Fruit fly (Drosophila melanogaster) S2 (cell line): Measurements from ENCODE around the gene CG10984.

Experiments
- CG8478 ChIP-seq: fragments of >200 bp; optimal IDR thresholded peaks from 2 replicates; lab custom pipeline; 2018
- CTCF ChIP-seq, 2 experiments: fragments of >200 bp; optimal IDR thresholded peaks; 2 replicates each; lab custom pipeline; 2018

DNA sequence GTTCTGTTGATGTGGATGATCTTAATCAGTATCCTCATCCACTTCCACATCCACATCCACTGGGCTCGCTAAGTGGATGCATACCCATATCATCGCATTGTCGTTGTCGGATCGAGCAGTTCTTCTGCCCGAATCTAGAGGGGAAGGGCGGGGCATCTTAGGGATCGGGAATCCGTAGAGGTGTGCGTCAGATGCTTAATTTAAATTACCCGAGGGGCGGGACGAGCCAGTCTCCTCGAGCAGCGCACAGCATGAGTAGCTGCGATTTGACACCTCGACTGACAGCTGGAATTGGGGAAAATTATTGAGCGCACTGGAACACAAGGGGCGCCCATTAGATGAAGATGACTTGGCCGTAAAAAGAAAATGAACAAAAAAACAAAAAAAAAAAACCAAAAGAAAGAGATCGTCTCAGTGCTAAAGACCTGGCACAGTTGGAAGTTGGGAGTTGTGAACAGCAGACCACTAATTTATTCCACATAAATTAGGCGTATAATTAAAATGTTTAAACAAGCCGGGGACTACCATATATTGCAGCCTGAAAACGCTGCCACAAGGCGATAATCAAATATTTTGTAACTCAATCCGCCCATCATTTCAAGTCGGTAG, 35.2 kb upstream of the CG10984 start:
- no peak for TF ChIP-seq CTCF (optimal IDR thresholded peaks at IDR 0.05; lab: Kevin White, UChicago)
- TF ChIP-seq CG8478 (lab: Kevin White, UChicago): no peak
